Worm (Caenorhabditis elegans): ENCODE data around the gene trcs-2.
A peak's percentile ranks its signal among the peaks of the same experiment; 100 is the strongest.

Gene trcs-2

ce11 chrII:8710317-8710716 lies 12.0 kb upstream of the trcs-2 start, which contains the start of gene srg-15:
Gene srg-15 (minus strand): TSS chrII:8710417.
- TF ChIP-seq scrt-1 (GFP tag; IDR thresholded peaks at IDR 0.05): no peak
- TF ChIP-seq pes-1 (GFP tag; IDR thresholded peaks at IDR 0.05): no peak
- TF ChIP-seq sea-1 (GFP tag; conservative IDR thresholded peaks at IDR 0.05): no peak
- no peak for TF ChIP-seq tbx-37 (GFP tag; conservative IDR thresholded peaks at IDR 0.05)
- TF ChIP-seq hmg-4 (GFP tag; optimal IDR thresholded peaks at IDR 0.05): no peak
- no peak for TF ChIP-seq ceh-13 (GFP tag; optimal IDR thresholded peaks at IDR 0.05)
- TF ChIP-seq flt-1 (GFP tag; IDR thresholded peaks at IDR 0.05): no peak
- TF ChIP-seq ama-1 (optimal IDR thresholded peaks at IDR 0.05): no peak
- no peak for TF ChIP-seq hnd-1 (tag; optimal IDR thresholded peaks at IDR 0.05)
- TF ChIP-seq aly-1 (tag; optimal IDR thresholded peaks at IDR 0.05): no peak
- TF ChIP-seq tbx-11 (GFP tag; IDR thresholded peaks at IDR 0.05): no peak

- TF ChIP-seq aly-1 (tag; optimal IDR thresholded peaks at IDR 0.05) (no peak), tbx-37 (GFP tag; conservative IDR thresholded peaks at IDR 0.05) (no peak), flt-1 (GFP tag; IDR thresholded peaks at IDR 0.05) (no peak), pes-1 (GFP tag; IDR thresholded peaks at IDR 0.05) (no peak), ceh-13 (GFP tag; optimal IDR thresholded peaks at IDR 0.05) (no peak), hmbx-1 (tag; optimal IDR thresholded peaks at IDR 0.05) (no peak), scrt-1 (GFP tag; IDR thresholded peaks at IDR 0.05) (no peak), ceh-36 (tag; optimal IDR thresholded peaks at IDR 0.05) (no peak), B0310.2 (tag; optimal IDR thresholded peaks at IDR 0.05) (no peak)
These were observed 7.3 kb upstream of the trcs-2 start, which contains the start of the genes rab-21 and T01B7.13 for ce11 chrII:8714913-8715447. Gene rab-21 (minus strand): TSS chrII:8715013. Gene T01B7.13 (plus strand): TSS chrII:8715397.

ce11 chrII:8716231-8716878 lies 5.9 kb upstream of the trcs-2 start, which contains the start of the genes cyn-11 and T01B7.5:
Gene cyn-11 (minus strand): TSS chrII:8716281.
Gene T01B7.5 (plus strand): TSS chrII:8716828.
- no peak for TF ChIP-seq hmg-4 (GFP tag; optimal IDR thresholded peaks at IDR 0.05)
- TF ChIP-seq ets-7 (tag; optimal IDR thresholded peaks at IDR 0.05): no peak
- TF ChIP-seq sea-1 (GFP tag; conservative IDR thresholded peaks at IDR 0.05): 0 out of 2 replicates have a peak, but pooled peaks have one; percentile 29
- peak; percentile 7 for TF ChIP-seq hnd-1 (tag; optimal IDR thresholded peaks at IDR 0.05)
- peak; percentile 20 for TF ChIP-seq hmbx-1 (tag; optimal IDR thresholded peaks at IDR 0.05)
- TF ChIP-seq ceh-36 (tag; optimal IDR thresholded peaks at IDR 0.05): no peak
- TF ChIP-seq F13C5.2 (tag; optimal IDR thresholded peaks at IDR 0.05): peak; percentile 46

ce11 chrII:8717579-8717978 lies 4.7 kb upstream of the trcs-2 start:
- no peak for TF ChIP-seq ama-1 (optimal IDR thresholded peaks at IDR 0.05)
- no peak for TF ChIP-seq ets-7 (tag; optimal IDR thresholded peaks at IDR 0.05)
- no peak for TF ChIP-seq hmg-4 (GFP tag; optimal IDR thresholded peaks at IDR 0.05)
- no peak for TF ChIP-seq flt-1 (GFP tag; IDR thresholded peaks at IDR 0.05)
- TF ChIP-seq tbx-37 (GFP tag; conservative IDR thresholded peaks at IDR 0.05): no peak
- no peak for TF ChIP-seq tbx-11 (GFP tag; IDR thresholded peaks at IDR 0.05)
- TF ChIP-seq ceh-13 (GFP tag; optimal IDR thresholded peaks at IDR 0.05): no peak
- no peak for TF ChIP-seq aly-1 (tag; optimal IDR thresholded peaks at IDR 0.05)
- no peak for TF ChIP-seq tra-4 (tag; optimal IDR thresholded peaks at IDR 0.05)
- TF ChIP-seq hmbx-1 (tag; optimal IDR thresholded peaks at IDR 0.05): no peak
- no peak for TF ChIP-seq sea-1 (GFP tag; conservative IDR thresholded peaks at IDR 0.05)
- TF ChIP-seq scrt-1 (GFP tag; IDR thresholded peaks at IDR 0.05): no peak

DNA sequence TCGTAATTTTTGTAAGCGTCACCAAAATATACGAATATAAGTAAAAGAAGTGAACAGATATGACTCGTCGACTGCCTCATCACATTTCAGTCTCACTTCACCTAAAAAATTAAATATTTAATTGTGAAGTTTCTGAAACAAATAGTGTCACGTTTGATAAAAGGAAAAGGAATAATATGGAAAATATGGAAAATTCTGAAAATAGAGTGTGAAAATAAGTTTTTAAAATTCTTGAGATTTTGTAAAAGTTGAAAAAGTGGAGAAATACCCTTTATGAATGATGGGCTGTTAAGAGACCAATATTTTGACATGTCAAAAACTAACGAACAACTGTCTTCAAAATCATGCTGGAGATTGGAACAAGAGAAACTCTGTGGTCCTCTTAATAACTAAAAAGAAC lies 4.4 kb downstream of the trcs-2 start, which contains the start of gene T01B7.9:
Gene T01B7.9, minus strand, starts transcription at position 101 of the 400 bp plus-strand sequence.
- TF ChIP-seq B0310.2 (tag; optimal IDR thresholded peaks at IDR 0.05) (no peak), hnd-1 (tag; optimal IDR thresholded peaks at IDR 0.05) (no peak), pes-1 (GFP tag; IDR thresholded peaks at IDR 0.05) (no peak), F13C5.2 (tag; optimal IDR thresholded peaks at IDR 0.05) (no peak), ceh-36 (tag; optimal IDR thresholded peaks at IDR 0.05) (no peak)

DNA sequence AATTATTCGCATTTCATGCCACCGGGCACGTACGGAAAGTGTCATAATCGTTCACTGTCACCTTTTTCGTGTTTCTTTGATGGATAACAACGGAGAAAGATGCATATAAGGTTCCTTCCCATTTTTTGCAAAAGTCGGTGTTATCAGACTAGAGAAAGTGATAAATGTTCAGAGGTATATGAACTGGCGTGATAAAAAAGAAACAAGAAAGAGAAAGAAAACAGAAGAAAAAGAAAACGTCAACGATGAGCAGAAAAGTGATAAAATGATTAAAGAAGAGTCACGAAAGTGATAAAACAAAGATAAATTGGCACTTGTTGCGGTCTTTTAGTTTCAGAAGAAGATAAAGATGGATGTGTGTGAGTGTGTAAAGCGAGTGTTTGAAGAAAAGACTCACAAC lies 8.0 kb downstream of the trcs-2 start:
- TF ChIP-seq hmbx-1 (tag; optimal IDR thresholded peaks at IDR 0.05): no peak
- no peak for TF ChIP-seq ama-1 (optimal IDR thresholded peaks at IDR 0.05)
- TF ChIP-seq sea-1 (GFP tag; conservative IDR thresholded peaks at IDR 0.05): no peak
- TF ChIP-seq tbx-11 (GFP tag; IDR thresholded peaks at IDR 0.05): no peak
- TF ChIP-seq ets-7 (tag; optimal IDR thresholded peaks at IDR 0.05): no peak
- TF ChIP-seq flt-1 (GFP tag; IDR thresholded peaks at IDR 0.05): no peak
- no peak for TF ChIP-seq B0310.2 (tag; optimal IDR thresholded peaks at IDR 0.05)
- TF ChIP-seq F13C5.2 (tag; optimal IDR thresholded peaks at IDR 0.05): no peak
- no peak for TF ChIP-seq hmg-4 (GFP tag; optimal IDR thresholded peaks at IDR 0.05)
- no peak for TF ChIP-seq hnd-1 (tag; optimal IDR thresholded peaks at IDR 0.05)
- TF ChIP-seq tbx-37 (GFP tag; conservative IDR thresholded peaks at IDR 0.05): no peak
- no peak for TF ChIP-seq pes-1 (GFP tag; IDR thresholded peaks at IDR 0.05)
- no peak for TF ChIP-seq ceh-13 (GFP tag; optimal IDR thresholded peaks at IDR 0.05)
- no peak for TF ChIP-seq ceh-36 (tag; optimal IDR thresholded peaks at IDR 0.05)
- TF ChIP-seq aly-1 (tag; optimal IDR thresholded peaks at IDR 0.05): no peak
- TF ChIP-seq tra-4 (tag; optimal IDR thresholded peaks at IDR 0.05): no peak
- no peak for TF ChIP-seq scrt-1 (GFP tag; IDR thresholded peaks at IDR 0.05)

DNA sequence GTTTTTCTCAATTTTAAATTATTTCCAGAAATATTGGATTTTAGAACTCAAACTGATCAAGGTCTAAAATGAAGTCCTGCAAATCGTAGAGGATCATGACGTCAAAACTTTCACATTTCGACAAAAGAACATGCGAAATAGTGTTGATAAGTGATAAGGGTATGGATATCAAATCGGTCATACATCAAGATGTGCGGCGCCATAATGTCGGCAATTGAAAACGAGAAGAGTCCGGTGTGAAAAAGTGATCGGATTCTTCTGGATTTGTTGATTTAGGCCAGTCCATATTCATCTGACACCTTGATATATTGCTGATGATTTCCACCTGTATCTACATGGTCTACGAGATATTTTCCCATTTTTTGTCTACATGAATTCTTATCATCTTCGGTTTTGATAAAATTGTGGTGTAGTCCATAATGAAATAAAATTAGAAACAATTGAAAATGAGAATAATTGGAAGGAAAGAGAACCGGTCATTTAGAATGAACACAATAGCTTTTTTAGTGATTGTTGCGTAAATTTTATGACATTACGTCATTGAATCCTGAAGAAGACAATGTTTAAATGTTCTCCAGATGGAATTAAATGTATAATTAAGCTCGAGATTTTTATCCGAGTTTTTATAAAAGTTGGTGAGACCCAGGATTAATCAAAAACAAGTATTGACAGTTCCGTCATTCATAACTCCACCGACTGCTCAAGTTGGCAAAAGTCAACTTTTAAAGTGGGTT lies 8.9 kb downstream of the trcs-2 start:
- no peak for TF ChIP-seq tbx-11 (GFP tag; IDR thresholded peaks at IDR 0.05)
- no peak for TF ChIP-seq F13C5.2 (tag; optimal IDR thresholded peaks at IDR 0.05)
- no peak for TF ChIP-seq ceh-13 (GFP tag; optimal IDR thresholded peaks at IDR 0.05)
- TF ChIP-seq aly-1 (tag; optimal IDR thresholded peaks at IDR 0.05): no peak
- no peak for TF ChIP-seq ets-7 (tag; optimal IDR thresholded peaks at IDR 0.05)
- TF ChIP-seq flt-1 (GFP tag; IDR thresholded peaks at IDR 0.05): no peak
- no peak for TF ChIP-seq hmbx-1 (tag; optimal IDR thresholded peaks at IDR 0.05)
- no peak for TF ChIP-seq ama-1 (optimal IDR thresholded peaks at IDR 0.05)
- no peak for TF ChIP-seq tbx-37 (GFP tag; conservative IDR thresholded peaks at IDR 0.05)
- TF ChIP-seq sea-1 (GFP tag; conservative IDR thresholded peaks at IDR 0.05): no peak
- TF ChIP-seq scrt-1 (GFP tag; IDR thresholded peaks at IDR 0.05): no peak
- TF ChIP-seq ceh-36 (tag; optimal IDR thresholded peaks at IDR 0.05): no peak

Measured in whole organism, early embryonic.